Worm (Caenorhabditis elegans) whole organism, L3 larva: ENCODE results near the gene cpg-24.

Experiments
- R02D3.7 ChIP-seq: fragments of 150-350 bp; optimal IDR thresholded peaks from 2 replicates; lab custom pipeline; 2014; ENCODE audit warnings: missing biosample characterization, missing genetic modification characterization
- ZK546.5 ChIP-seq: sonication (generic microtip); optimal IDR thresholded peaks from 2 replicates; lab custom pipeline; 2017; ENCODE audit warnings: missing biosample characterization, missing genetic modification characterization
- ceh-16 ChIP-seq: sonication (generic microtip); optimal IDR thresholded peaks from 2 replicates; lab custom pipeline; 2017; ENCODE audit warnings: missing biosample characterization, missing genetic modification characterization
- ceh-28 ChIP-seq: fragments of 150-350 bp; optimal IDR thresholded peaks from 2 replicates; lab custom pipeline; 2014; ENCODE audit warnings: missing biosample characterization, missing genetic modification reagents, missing genetic modification characterization
- ceh-9 ChIP-seq: sonication (generic microtip); optimal IDR thresholded peaks from 2 replicates; lab custom pipeline; 2018; ENCODE audit warnings: missing biosample characterization, missing genetic modification characterization
- egl-5 ChIP-seq: fragments of 150-350 bp; optimal IDR thresholded peaks from 2 replicates; lab custom pipeline; 2017; ENCODE audit warnings: missing biosample characterization, missing genetic modification reagents, missing genetic modification characterization, inconsistent platforms
- elt-2 ChIP-seq: sonication (generic microtip); optimal IDR thresholded peaks from 2 replicates; lab custom pipeline; 2016; ENCODE audit warnings: missing genetic modification reagents, mild to moderate bottlenecking, missing genetic modification characterization, missing compliant biosample characterization
- elt-3 ChIP-seq, 3 experiments: fragments of 150-350 bp in 1 of 3; sonication (generic microtip) in 2 of 3; optimal IDR thresholded peaks; 2 replicates in 2 of 3; 4 replicates in 1 of 3; lab custom pipeline; 2014 to 2017; ENCODE audit warnings: missing biosample characterization in 3 of 3, missing genetic modification characterization in 3 of 3
- eor-1 ChIP-seq, 2 experiments: fragments of 150-350 bp; optimal IDR thresholded peaks; 2 replicates each; lab custom pipeline; 2014 to 2018; ENCODE audit warnings: missing biosample characterization in 2 of 2, missing genetic modification characterization in 2 of 2
- fkh-10 ChIP-seq: sonication (generic microtip); optimal IDR thresholded peaks from 2 replicates; lab custom pipeline; 2017; ENCODE audit warnings: missing biosample characterization, missing genetic modification reagents, missing genetic modification characterization
- fos-1 ChIP-seq: fragments of 150-350 bp; optimal IDR thresholded peaks from 2 replicates; lab custom pipeline; 2014; ENCODE audit warnings: missing biosample characterization, missing genetic modification characterization
- hmg-11 ChIP-seq: sonication (generic microtip); optimal IDR thresholded peaks from 2 replicates; lab custom pipeline; 2016; ENCODE audit warnings: missing genetic modification characterization, missing compliant biosample characterization
- jun-1 ChIP-seq: fragments of 150-350 bp; optimal IDR thresholded peaks from 2 replicates; lab custom pipeline; 2014; ENCODE audit warnings: missing biosample characterization, missing genetic modification reagents, missing genetic modification characterization
- lin-15B ChIP-seq: fragments of 150-350 bp; optimal IDR thresholded peaks from 2 replicates; lab custom pipeline; 2014; ENCODE audit warnings: missing biosample characterization, missing genetic modification characterization
- lsy-12 ChIP-seq: sonication (generic microtip); optimal IDR thresholded peaks from 2 replicates; lab custom pipeline; 2016; ENCODE audit warnings: mild to moderate bottlenecking, missing genetic modification characterization, missing compliant biosample characterization
- mdl-1 ChIP-seq: fragments of 150-350 bp; optimal IDR thresholded peaks from 2 replicates; lab custom pipeline; 2014; ENCODE audit warnings: missing biosample characterization, missing genetic modification characterization
- mml-1 ChIP-seq: fragments of 150-350 bp; sonication (generic microtip); optimal IDR thresholded peaks from 3 replicates; lab custom pipeline; 2014; ENCODE audit warnings: missing biosample characterization, missing genetic modification characterization
- nfya-1 ChIP-seq: sonication (generic microtip); optimal IDR thresholded peaks from 2 replicates; lab custom pipeline; 2017; ENCODE audit warnings: missing genetic modification characterization, mild to moderate bottlenecking, missing compliant biosample characterization, antibody characterized with exemption, moderate library complexity; ENCODE audit not compliant: insufficient read depth
- nhr-23 ChIP-seq: fragments of 150-350 bp; optimal IDR thresholded peaks from 2 replicates; lab custom pipeline; 2014; ENCODE audit warnings: missing biosample characterization, missing genetic modification reagents, missing genetic modification characterization
- nhr-237 ChIP-seq: fragments of 150-350 bp; optimal IDR thresholded peaks from 2 replicates; lab custom pipeline; 2014; ENCODE audit warnings: missing biosample characterization, missing genetic modification characterization
- nhr-28 ChIP-seq: fragments of 150-350 bp; optimal IDR thresholded peaks from 2 replicates; lab custom pipeline; 2014; ENCODE audit warnings: missing biosample characterization, missing genetic modification characterization
- nhr-43 ChIP-seq: sonication (generic microtip); optimal IDR thresholded peaks from 2 replicates; lab custom pipeline; 2016; ENCODE audit warnings: mild to moderate bottlenecking, missing genetic modification characterization, missing compliant biosample characterization; ENCODE audit not compliant: poor library complexity, severe bottlenecking
- nhr-67 ChIP-seq: fragments of 150-350 bp; optimal IDR thresholded peaks from 2 replicates; lab custom pipeline; 2014; ENCODE audit warnings: missing biosample characterization, missing genetic modification characterization
- pha-4 ChIP-seq: fragments of 150-350 bp; optimal IDR thresholded peaks from 2 replicates; lab custom pipeline; 2014; ENCODE audit warnings: missing biosample characterization, missing genetic modification reagents, missing genetic modification characterization
- pqm-1 ChIP-seq: fragments of 150-350 bp; optimal IDR thresholded peaks from 2 replicates; lab custom pipeline; 2017; ENCODE audit warnings: missing biosample characterization, missing genetic modification characterization, inconsistent platforms
- skn-1 ChIP-seq: fragments of 150-350 bp; optimal IDR thresholded peaks from 2 replicates; lab custom pipeline; 2014; ENCODE audit warnings: missing biosample characterization, missing genetic modification characterization
- snpc-4 ChIP-seq: fragments of 150-350 bp; optimal IDR thresholded peaks from 2 replicates; lab custom pipeline; 2014; ENCODE audit warnings: missing biosample characterization, missing genetic modification characterization
- tbx-2 ChIP-seq: sonication (generic microtip); optimal IDR thresholded peaks from 2 replicates; lab custom pipeline; 2016; ENCODE audit warnings: mild to moderate bottlenecking, missing genetic modification characterization, missing compliant biosample characterization
- ztf-11 ChIP-seq: fragments of 150-350 bp; optimal IDR thresholded peaks from 2 replicates; lab custom pipeline; 2014; ENCODE audit warnings: missing biosample characterization, missing genetic modification characterization
- ztf-4 ChIP-seq: fragments of 150-350 bp; optimal IDR thresholded peaks from 2 replicates; lab custom pipeline; 2014; ENCODE audit warnings: missing biosample characterization, missing genetic modification characterization

cpg-24 gene

DNA sequence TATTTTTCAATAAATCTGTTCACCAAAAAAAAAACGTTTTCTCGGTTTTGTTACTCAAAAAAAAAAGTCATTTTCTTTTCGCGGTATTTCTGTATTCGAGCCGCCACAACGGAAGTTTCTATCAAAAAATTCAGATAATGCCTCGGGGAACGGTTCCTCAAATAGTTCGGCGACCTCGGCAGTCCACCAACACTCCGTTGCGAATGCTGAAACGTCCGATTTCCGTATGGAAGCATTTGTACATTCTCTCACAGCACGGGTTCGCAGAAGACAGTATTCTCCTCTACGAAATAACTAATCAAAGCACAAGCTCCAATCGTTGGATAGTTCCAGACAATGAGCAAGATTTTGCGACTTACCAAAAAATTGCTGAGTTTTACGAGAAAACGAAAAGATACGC is 28.2 kb downstream of the cpg-24 start, which contains the start of gene Y41D4B.4:
TSS of gene Y41D4B.4 (plus strand) at position 133 of the 400 bp plus-strand sequence.
- TF ChIP-seq lsy-12 (tag; lab: Kevin White, UChicago) (no peak), tbx-2 (tag; lab: Kevin White, UChicago) (no peak), jun-1 (tag; lab: Kevin White, UChicago) (no peak), ztf-11 (tag; lab: Kevin White, UChicago) (no peak), fos-1 (no peak), mdl-1 (tag; lab: Kevin White, UChicago) (no peak), pqm-1 (tag; lab: Kevin White, UChicago) (no peak), elt-2 (no peak), ZK546.5 (tag; lab: Kevin White, UChicago) (no peak), nhr-23 (no peak), ceh-9 (tag; lab: Kevin White, UChicago) (no peak), egl-5 (tag; lab: Kevin White, UChicago) (no peak), nhr-67 (no peak)
- TF ChIP-seq, all 47 proteins: peak for 0

DNA sequence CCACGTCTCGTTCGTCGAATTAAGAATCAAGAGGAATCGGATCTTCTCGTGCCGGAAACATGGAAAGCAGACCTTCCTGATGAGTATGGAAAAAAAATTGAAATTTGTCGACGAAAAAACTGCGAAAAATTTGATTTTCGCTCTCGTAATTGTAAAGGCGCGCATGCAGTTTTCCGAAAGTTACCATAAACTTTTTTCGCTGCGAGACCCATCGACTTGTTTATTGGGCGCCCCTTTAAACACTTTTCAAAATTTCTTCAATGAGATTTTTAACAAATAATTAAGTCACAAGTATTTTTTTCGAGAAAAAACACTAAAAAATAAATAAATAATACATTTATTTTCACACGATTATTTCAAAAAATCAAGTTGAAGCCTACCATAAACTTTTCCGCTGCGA is 29.0 kb downstream of the cpg-24 start:
- no peak for TF ChIP-seq elt-2
- no peak for TF ChIP-seq fkh-10 (GFP tag; lab: Kevin White, UChicago)
- no peak for TF ChIP-seq fos-1
- no peak for TF ChIP-seq ceh-28 (tag; lab: Kevin White, UChicago)
- no peak for TF ChIP-seq mml-1 (tag; lab: Kevin White, UChicago)
- no peak for TF ChIP-seq nhr-237
- TF ChIP-seq egl-5 (tag; lab: Kevin White, UChicago): no peak
- TF ChIP-seq nhr-28 (tag; lab: Kevin White, UChicago): no peak
- TF ChIP-seq, all 47 proteins: peak for 0

ce11 chrIV:1662872-1663271 is 31.1 kb downstream of the cpg-24 start:
- TF ChIP-seq egl-5 (tag; lab: Kevin White, UChicago) (no peak), lin-15B (tag; lab: Kevin White, UChicago) (no peak), ceh-9 (tag; lab: Kevin White, UChicago) (no peak), nhr-237 (no peak), skn-1 (tag; lab: Kevin White, UChicago) (no peak), nfya-1 (no peak), pqm-1 (tag; lab: Kevin White, UChicago) (no peak)

DNA sequence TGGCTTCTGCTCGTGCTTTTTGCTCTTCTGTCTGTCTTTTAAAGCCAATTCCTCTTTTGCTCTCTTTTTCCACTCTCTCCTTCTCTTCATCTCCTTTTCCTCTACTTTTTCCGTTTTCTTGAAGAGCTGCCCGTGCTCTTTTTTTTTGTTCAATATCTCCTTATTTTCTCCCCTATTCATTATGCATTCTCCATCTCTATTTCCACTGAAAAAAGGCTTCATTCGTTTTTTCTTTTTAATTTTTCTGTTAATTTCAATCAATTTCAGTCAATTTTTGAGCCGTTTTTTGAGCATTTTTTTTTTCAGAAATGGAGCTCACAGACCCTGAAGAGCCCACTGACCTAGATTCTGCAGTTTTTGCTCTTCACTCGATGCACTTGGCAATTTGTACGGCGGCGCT is 40.6 kb downstream of the cpg-24 start, which contains the start of gene Y41D4B.1:
TSS of gene Y41D4B.1 (plus strand) at position 301 of the 400 bp plus-strand sequence.
- peak; percentile 15 for TF ChIP-seq fkh-10 (GFP tag; lab: Kevin White, UChicago)
- TF ChIP-seq elt-3 (tag; optimal IDR thresholded peaks at IDR 0.05; lab: Kevin White, UChicago): no peak
- TF ChIP-seq, all 47 proteins: peak for 1

ce11 chrIV:1676926-1677325 is 45.2 kb downstream of the cpg-24 start:
- TF ChIP-seq ceh-28 (tag; lab: Kevin White, UChicago): peak; percentile 59
- TF ChIP-seq mdl-1 (tag; lab: Kevin White, UChicago): no peak

DNA sequence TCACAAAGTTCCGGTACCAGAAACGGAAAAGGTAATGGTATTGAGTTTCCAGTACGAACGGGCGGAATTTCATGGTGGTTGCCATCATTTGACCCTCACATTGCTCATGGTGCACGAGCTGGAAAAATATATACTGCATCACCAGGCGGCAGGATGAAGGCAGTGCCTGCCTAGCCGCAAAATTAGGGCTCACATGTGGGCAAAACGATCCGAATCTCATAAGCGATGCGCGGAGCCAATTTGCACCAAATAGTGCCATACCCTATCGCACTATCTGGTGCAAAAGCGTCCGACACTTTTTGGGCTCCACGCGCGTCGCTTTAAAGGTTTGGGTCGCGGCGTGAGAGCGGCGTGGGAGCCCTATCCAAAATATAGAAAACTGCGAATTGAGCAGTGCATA is 47.5 kb downstream of the cpg-24 start:
- TF ChIP-seq ceh-28 (tag; lab: Kevin White, UChicago) (no peak), pha-4 (tag; lab: Kevin White, UChicago) (no peak), ceh-16 (tag; lab: Kevin White, UChicago) (no peak), egl-5 (tag; lab: Kevin White, UChicago) (no peak), elt-2 (no peak), R02D3.7 (no peak), ztf-4 (tag; lab: Kevin White, UChicago) (no peak)

ce11 chrIV:1682066-1682465 is 50.3 kb downstream of the cpg-24 start, which contains the start of gene Y41D4B.24:
Gene Y41D4B.24, minus strand, starts transcription at chrIV:1682166.
- TF ChIP-seq R02D3.7: no peak
- TF ChIP-seq snpc-4: no peak
- TF ChIP-seq hmg-11 (tag; lab: Kevin White, UChicago): no peak
- TF ChIP-seq nhr-43 (tag; lab: Kevin White, UChicago): no peak
- TF ChIP-seq ztf-11 (tag; lab: Kevin White, UChicago): no peak
- TF ChIP-seq elt-3 (tag; optimal IDR thresholded peaks at IDR 0.05; lab: Kevin White, UChicago): no peak
- TF ChIP-seq egl-5 (tag; lab: Kevin White, UChicago): no peak
- TF ChIP-seq pqm-1 (tag; lab: Kevin White, UChicago): no peak
- TF ChIP-seq nhr-67: no peak
- TF ChIP-seq mml-1 (tag; lab: Kevin White, UChicago): no peak
- no peak for TF ChIP-seq lsy-12 (tag; lab: Kevin White, UChicago)
- TF ChIP-seq tbx-2 (tag; lab: Kevin White, UChicago): no peak
- TF ChIP-seq ZK546.5 (tag; lab: Kevin White, UChicago): no peak
- TF ChIP-seq eor-1 (tag; optimal IDR thresholded peaks at IDR 0.05; lab: Kevin White, UChicago): no peak
- TF ChIP-seq, all 47 proteins: peak for 0
